Fruit fly (Drosophila melanogaster): ENCODE data around the gene Ugt36A1.

Gene Ugt36A1

dm6 chr2L:3580668-3581172 is 38.2 kb upstream of the Ugt36A1 start, which contains the start of gene sob (continued):
- TF ChIP-seq HLH54F (GFP tag; optimal IDR thresholded peaks at IDR 0.05) (no peak), CG18764 (GFP tag; optimal IDR thresholded peaks at IDR 0.05) (no peak), CG3163 (GFP tag; optimal IDR thresholded peaks at IDR 0.05) (no peak), Antp (GFP tag; optimal IDR thresholded peaks at IDR 0.05) (no peak), Dip3 (GFP tag; optimal IDR thresholded peaks at IDR 0.05) (no peak), HLH3B (GFP tag; IDR thresholded peaks at IDR 0.05) (peak; percentile 37; the same call in 1 of the 2 replicates), MBD-R2 (GFP tag; IDR thresholded peaks at IDR 0.05) (no peak), bsh (GFP tag; optimal IDR thresholded peaks at IDR 0.05) (peak in 1 of 2 experiments; percentile 23), Adf1 (GFP tag; IDR thresholded peaks at IDR 0.05) (0 out of 2 replicates have a peak, but pooled peaks have one; percentile 14), gro (GFP tag; optimal IDR thresholded peaks at IDR 0.05) (no peak), Neu2 (GFP tag; optimal IDR thresholded peaks at IDR 0.05; ENCODE audit: borderline replicate concordance) (no peak), CG7745 (tag; optimal IDR thresholded peaks at IDR 0.05) (no peak), br (optimal IDR thresholded peaks at IDR 0.05) (no peak), sob (GFP tag; IDR thresholded peaks at IDR 0.05) (peak; percentile 67; the same call in 1 of the 2 replicates), kni (GFP tag; optimal IDR thresholded peaks at IDR 0.05) (peak; percentile 69), kah (GFP tag; optimal IDR thresholded peaks at IDR 0.05) (peak; percentile 55), CG8924 (tag; optimal IDR thresholded peaks at IDR 0.05) (peak; percentile 25), ewg (GFP tag; optimal IDR thresholded peaks at IDR 0.05) (no peak), CG2875 (GFP tag; optimal IDR thresholded peaks at IDR 0.05) (no peak), lmd (GFP tag; IDR thresholded peaks at IDR 0.05) (no peak), CG7372 (GFP tag; IDR thresholded peaks at IDR 0.05) (no peak), CG6175 (GFP tag; IDR thresholded peaks at IDR 0.05) (no peak), sd (tag; optimal IDR thresholded peaks at IDR 0.05) (peak; percentile 14), CG11723 (GFP tag; optimal IDR thresholded peaks at IDR 0.05) (no peak), gcm (GFP tag; optimal IDR thresholded peaks at IDR 0.05) (no peak), dm (GFP tag; optimal IDR thresholded peaks at IDR 0.05) (no peak), B-H1 (GFP tag; IDR thresholded peaks at IDR 0.05) (no peak; the same call in 2 of the 3 replicates), lbe (GFP tag; optimal IDR thresholded peaks at IDR 0.05) (peak; percentile 58), CG6854 (GFP tag; optimal IDR thresholded peaks at IDR 0.05) (no peak), CG4424 (GFP tag; optimal IDR thresholded peaks at IDR 0.05) (no peak), E2f1 (GFP tag; IDR thresholded peaks at IDR 0.05) (no peak), h (optimal IDR thresholded peaks at IDR 0.05) (no peak), pita (GFP tag; optimal IDR thresholded peaks at IDR 0.05) (no peak), ERR (GFP tag; optimal IDR thresholded peaks at IDR 0.05) (no peak), kay (GFP tag; optimal IDR thresholded peaks at IDR 0.05) (no peak), CG3726 (GFP tag; IDR thresholded peaks at IDR 0.05) (no peak), Nf-YA (GFP tag; IDR thresholded peaks at IDR 0.05) (peak; percentile 17; the same call in 1 of the 2 replicates), dpn (GFP tag; optimal IDR thresholded peaks at IDR 0.05) (no peak), Atf3 (GFP tag; optimal IDR thresholded peaks at IDR 0.05) (no peak), Optix (GFP tag; IDR thresholded peaks at IDR 0.05) (no peak), CG8388 (GFP tag; optimal IDR thresholded peaks at IDR 0.05) (no peak), corto (GFP tag; optimal IDR thresholded peaks at IDR 0.05) (no peak), CG4730 (GFP tag; IDR thresholded peaks at IDR 0.05) (no peak), lilli (GFP tag; optimal IDR thresholded peaks at IDR 0.05) (no peak), caup (GFP tag; optimal IDR thresholded peaks at IDR 0.05; ENCODE audit: severe bottlenecking) (no peak), Scr (GFP tag; IDR thresholded peaks at IDR 0.05; ENCODE audit: partially characterized antibody) (peak; percentile 55), stc (GFP tag; IDR thresholded peaks at IDR 0.05) (peak; percentile 38; the same call in 1 of the 2 replicates), CHES-1-like (GFP tag; optimal IDR thresholded peaks at IDR 0.05) (no peak), gsb-n (tag; optimal IDR thresholded peaks at IDR 0.05) (no peak), croc (GFP tag; conservative IDR thresholded peaks at IDR 0.05) (no peak), Opbp (GFP tag; IDR thresholded peaks at IDR 0.05; ENCODE audit: partially characterized antibody) (no peak; the same call in 2 of the 3 replicates), CG4854 (GFP tag; optimal IDR thresholded peaks at IDR 0.05) (no peak)
